Fruit fly (Drosophila melanogaster) whole organism, embryonic: ENCODE results near the gene meigo.
A peak's percentile ranks its signal among the peaks of the same experiment; 100 is the strongest.

Experiments used
- Ada2b ChIP-seq: fragments of 200-800 bp; sonication (Bioruptor generic); IDR thresholded peaks from 2 replicates; pipeline ENCODE4 v1.3.6; 2022; ENCODE audit warnings: missing biosample characterization, missing genetic modification characterization
- Atf-2 ChIP-seq: fragments of 200-800 bp; sonication (Bioruptor generic); optimal IDR thresholded peaks from 2 replicates; lab custom pipeline; 2016; ENCODE audit warnings: missing biosample characterization, missing genetic modification characterization
- B-H2 ChIP-seq: fragments of 200-800 bp; sonication (Bioruptor generic); optimal IDR thresholded peaks from 2 replicates; lab custom pipeline; 2018; ENCODE audit warnings: missing biosample characterization, mild to moderate bottlenecking, missing genetic modification characterization
- C15 ChIP-seq: fragments of 200-800 bp; sonication (Bioruptor generic); IDR thresholded peaks from 3 replicates; pipeline ENCODE4 v1.3.6; 2022; ENCODE audit warnings: missing biosample characterization, missing genetic modification characterization
- CG10654 ChIP-seq: fragments of 200-800 bp; sonication (Bioruptor generic); optimal IDR thresholded peaks from 2 replicates; lab custom pipeline; 2016; ENCODE audit warnings: missing biosample characterization, missing genetic modification characterization
- CG12236 ChIP-seq: fragments of 200-800 bp; sonication (Bioruptor generic); optimal IDR thresholded peaks from 2 replicates; lab custom pipeline; 2016; ENCODE audit warnings: missing biosample characterization, missing genetic modification characterization
- CG13123 ChIP-seq: fragments of 200-800 bp; sonication (Bioruptor generic); optimal IDR thresholded peaks from 2 replicates; lab custom pipeline; 2016; ENCODE audit warnings: missing biosample characterization, missing genetic modification characterization
- CG13894 ChIP-seq: fragments of 200-800 bp; sonication (Bioruptor generic); optimal IDR thresholded peaks from 3 replicates; lab custom pipeline; 2018; ENCODE audit warnings: missing biosample characterization, mild to moderate bottlenecking, missing genetic modification characterization, moderate library complexity
- CG14050 ChIP-seq: fragments of 200-800 bp; sonication (Bioruptor generic); IDR thresholded peaks from 3 replicates; pipeline ENCODE4 v1.3.6; 2022; ENCODE audit warnings: missing biosample characterization, missing genetic modification characterization
- CG1647 ChIP-seq: fragments of 200-800 bp; sonication (Bioruptor generic); optimal IDR thresholded peaks from 3 replicates; lab custom pipeline; 2016; ENCODE audit warnings: missing biosample characterization, missing genetic modification characterization
- CG2202 ChIP-seq: fragments of 200-800 bp; sonication (Bioruptor generic); optimal IDR thresholded peaks from 2 replicates; lab custom pipeline; 2018; ENCODE audit warnings: missing biosample characterization, mild to moderate bottlenecking, missing genetic modification characterization
- CG31224 ChIP-seq: fragments of 200-800 bp; sonication (Bioruptor generic); IDR thresholded peaks from 2 replicates; pipeline ENCODE4 v1.3.6; 2022; ENCODE audit warnings: missing biosample characterization, missing genetic modification characterization
- CG4730 ChIP-seq: fragments of 200-800 bp; sonication (Bioruptor generic); IDR thresholded peaks from 2 replicates; pipeline ENCODE4 v1.3.6; 2022; ENCODE audit warnings: missing biosample characterization, missing genetic modification characterization
- CG4854 ChIP-seq: fragments of 200-800 bp; sonication (Bioruptor generic); optimal IDR thresholded peaks from 2 replicates; lab custom pipeline; 2016; ENCODE audit warnings: missing biosample characterization, missing genetic modification characterization, inconsistent platforms
- CG6765 ChIP-seq: fragments of 200-800 bp; sonication (Bioruptor generic); optimal IDR thresholded peaks from 3 replicates; lab custom pipeline; 2017; ENCODE audit warnings: missing biosample characterization, mild to moderate bottlenecking, missing genetic modification characterization
- CG8290 ChIP-seq, 3 experiments: fragments of 200-800 bp; sonication (Bioruptor generic); optimal IDR thresholded peaks; 2 replicates each; lab custom pipeline; 2016 to 2019; ENCODE audit warnings: missing biosample characterization in 3 of 3, missing genetic modification characterization in 3 of 3, mild to moderate bottlenecking in 2 of 3, moderate library complexity in 1 of 3
- CG9932 ChIP-seq: fragments of 200-800 bp; sonication (Bioruptor generic); IDR thresholded peaks from 2 replicates; pipeline ENCODE4 v1.3.6; 2022; ENCODE audit warnings: missing biosample characterization, missing genetic modification characterization
- CTCF ChIP-seq: fragments of 200-800 bp; sonication (Bioruptor generic); optimal IDR thresholded peaks from 2 replicates; lab custom pipeline; 2017; ENCODE audit warnings: missing biosample characterization, mild to moderate bottlenecking, missing genetic modification characterization, moderate library complexity
- D ChIP-seq, 2 experiments: fragments of 200-800 bp in 1 of 2; fragments of >200 bp in 1 of 2; sonication (Bioruptor generic) in 1 of 2; optimal IDR thresholded peaks; 2 replicates in 1 of 2; 3 replicates in 1 of 2; lab custom pipeline; 2017; ENCODE audit warnings: mild to moderate bottlenecking in 1 of 2, missing biosample characterization in 1 of 2, missing genetic modification characterization in 1 of 2, missing genetic modification reagents in 1 of 2
- D19B ChIP-seq: fragments of 200-800 bp; sonication (Bioruptor generic); optimal IDR thresholded peaks from 2 replicates; lab custom pipeline; 2017; ENCODE audit warnings: missing biosample characterization, mild to moderate bottlenecking, missing genetic modification characterization
- Dad ChIP-seq: fragments of 200-800 bp; sonication (Bioruptor generic); optimal IDR thresholded peaks from 3 replicates; lab custom pipeline; 2016; ENCODE audit warnings: missing biosample characterization, missing genetic modification characterization
- Dfd ChIP-seq, 2 experiments: fragments of >200 bp; optimal IDR thresholded peaks; 2 replicates each; lab custom pipeline; 2017; ENCODE audit warnings: missing biosample characterization in 2 of 2, missing genetic modification characterization in 2 of 2
- Dip2 ChIP-seq: fragments of 200-800 bp; sonication (Bioruptor generic); IDR thresholded peaks from 2 replicates; pipeline ENCODE4 v1.3.6; 2022; ENCODE audit warnings: missing biosample characterization, missing genetic modification characterization
- H15 ChIP-seq: fragments of 200-800 bp; sonication (Bioruptor generic); IDR thresholded peaks from 3 replicates; pipeline ENCODE4 v1.3.6; 2022; ENCODE audit warnings: missing biosample characterization, missing genetic modification characterization
- Hey ChIP-seq: fragments of 200-800 bp; sonication (Bioruptor generic); optimal IDR thresholded peaks from 3 replicates; lab custom pipeline; 2018; ENCODE audit warnings: missing biosample characterization, mild to moderate bottlenecking, missing genetic modification characterization
- Hmx ChIP-seq: fragments of 200-800 bp; sonication (Bioruptor generic); optimal IDR thresholded peaks from 2 replicates; lab custom pipeline; 2016; ENCODE audit warnings: missing biosample characterization, missing genetic modification characterization
- Opbp ChIP-seq: fragments of 200-800 bp; sonication (Bioruptor generic); IDR thresholded peaks from 3 replicates; pipeline ENCODE4 v1.3.6; 2022; ENCODE audit warnings: missing biosample characterization, missing genetic modification characterization; ENCODE audit not compliant: partially characterized antibody
- PHDP ChIP-seq: fragments of 200-800 bp; sonication (Bioruptor generic); optimal IDR thresholded peaks from 3 replicates; lab custom pipeline; 2018; ENCODE audit warnings: missing biosample characterization, mild to moderate bottlenecking, missing genetic modification characterization, moderate library complexity
- Rfx ChIP-seq: fragments of 200-800 bp; sonication (Bioruptor generic); IDR thresholded peaks from 2 replicates; pipeline ENCODE4 v1.3.6; 2022; ENCODE audit warnings: missing biosample characterization, missing genetic modification characterization
- Ssrp ChIP-seq: fragments of 200-800 bp; sonication (Bioruptor generic); optimal IDR thresholded peaks from 2 replicates; lab custom pipeline; 2018; ENCODE audit warnings: missing biosample characterization, mild to moderate bottlenecking, missing genetic modification characterization, moderate library complexity
- ac ChIP-seq: fragments of 200-800 bp; sonication (Bioruptor generic); optimal IDR thresholded peaks from 3 replicates; lab custom pipeline; 2017; ENCODE audit warnings: missing biosample characterization, mild to moderate bottlenecking, missing genetic modification characterization
- al ChIP-seq: fragments of 200-800 bp; sonication (Bioruptor generic); IDR thresholded peaks from 2 replicates; pipeline ENCODE4 v1.3.6; 2022; ENCODE audit warnings: missing biosample characterization, missing genetic modification characterization
- ap ChIP-seq: fragments of 200-800 bp; sonication (Bioruptor generic); IDR thresholded peaks from 2 replicates; pipeline ENCODE4 v1.3.6; 2022; ENCODE audit warnings: missing biosample characterization, missing genetic modification characterization
- ato ChIP-seq: fragments of 200-800 bp; sonication (Bioruptor generic); IDR thresholded peaks from 2 replicates; pipeline ENCODE4 v1.3.6; 2022; ENCODE audit warnings: missing biosample characterization, missing genetic modification characterization; ENCODE audit not compliant: partially characterized antibody
- cg ChIP-seq: fragments of 200-800 bp; sonication (Bioruptor generic); optimal IDR thresholded peaks from 3 replicates; lab custom pipeline; 2019; ENCODE audit warnings: missing biosample characterization, mild to moderate bottlenecking, missing genetic modification characterization, moderate library complexity
- corto ChIP-seq: fragments of 200-800 bp; sonication (Bioruptor generic); optimal IDR thresholded peaks from 2 replicates; lab custom pipeline; 2016; ENCODE audit warnings: missing biosample characterization, mild to moderate bottlenecking, missing genetic modification characterization, moderate library complexity
- crp ChIP-seq, 2 experiments: fragments of 200-800 bp; sonication (Bioruptor generic); optimal IDR thresholded peaks; 2 replicates in 1 of 2; 3 replicates in 1 of 2; lab custom pipeline; 2017; ENCODE audit warnings: missing biosample characterization in 2 of 2, missing genetic modification characterization in 2 of 2, mild to moderate bottlenecking in 1 of 2, moderate library complexity in 1 of 2
- ems ChIP-seq: fragments of 200-800 bp; sonication (Bioruptor generic); optimal IDR thresholded peaks from 3 replicates; lab custom pipeline; 2016; ENCODE audit warnings: missing biosample characterization, missing genetic modification characterization
- ewg ChIP-seq: fragments of 200-800 bp; sonication (Bioruptor generic); optimal IDR thresholded peaks from 3 replicates; lab custom pipeline; 2017; ENCODE audit warnings: mild to moderate bottlenecking, missing biosample characterization, missing genetic modification reagents, missing genetic modification characterization
- fru ChIP-seq: fragments of >200 bp; optimal IDR thresholded peaks from 2 replicates; lab custom pipeline; 2017
- fu2 ChIP-seq: fragments of 200-800 bp; sonication (Bioruptor generic); optimal IDR thresholded peaks from 2 replicates; lab custom pipeline; 2016; ENCODE audit warnings: missing biosample characterization, missing genetic modification characterization
- gcm ChIP-seq: fragments of 200-800 bp; sonication (Bioruptor generic); optimal IDR thresholded peaks from 2 replicates; lab custom pipeline; 2019; ENCODE audit warnings: missing biosample characterization, mild to moderate bottlenecking, missing genetic modification characterization, moderate library complexity
- jing ChIP-seq: fragments of 200-800 bp; sonication (Bioruptor generic); optimal IDR thresholded peaks from 2 replicates; lab custom pipeline; 2018; ENCODE audit warnings: missing biosample characterization, mild to moderate bottlenecking, missing genetic modification characterization
- ken ChIP-seq: fragments of 200-800 bp; sonication (Bioruptor generic); IDR thresholded peaks from 3 replicates; pipeline ENCODE4 v1.3.6; 2022; ENCODE audit warnings: missing biosample characterization, missing genetic modification characterization
- lola ChIP-seq, 3 experiments: fragments of >200 bp in 2 of 3; fragments of 200-800 bp in 1 of 3; sonication (Bioruptor generic) in 1 of 3; optimal IDR thresholded peaks; 2 replicates each; lab custom pipeline; 2017 to 2019; ENCODE audit warnings: missing biosample characterization in 3 of 3, missing genetic modification characterization in 3 of 3, mild to moderate bottlenecking in 1 of 3, moderate library complexity in 1 of 3
- mam ChIP-seq: fragments of 200-800 bp; sonication (Bioruptor generic); optimal IDR thresholded peaks from 3 replicates; lab custom pipeline; 2016; ENCODE audit warnings: missing biosample characterization, missing genetic modification characterization
- mirr ChIP-seq: fragments of 200-800 bp; sonication (Bioruptor generic); optimal IDR thresholded peaks from 3 replicates; lab custom pipeline; 2018; ENCODE audit warnings: missing biosample characterization, mild to moderate bottlenecking, missing genetic modification characterization
- salm ChIP-seq: fragments of 200-800 bp; sonication (Bioruptor generic); optimal IDR thresholded peaks from 2 replicates; lab custom pipeline; 2018; ENCODE audit warnings: missing biosample characterization, mild to moderate bottlenecking, missing genetic modification characterization
- sens-2 ChIP-seq: fragments of 200-800 bp; sonication (Bioruptor generic); IDR thresholded peaks from 2 replicates; pipeline ENCODE4 v1.3.6; 2022; ENCODE audit warnings: missing biosample characterization, missing genetic modification characterization
- sr ChIP-seq: fragments of 200-800 bp; sonication (Bioruptor generic); IDR thresholded peaks from 3 replicates; pipeline ENCODE4 v1.3.6; 2022; ENCODE audit warnings: missing biosample characterization, missing genetic modification characterization
- vfl ChIP-seq: fragments of 200-800 bp; sonication (Bioruptor generic); optimal IDR thresholded peaks from 2 replicates; lab custom pipeline; 2016; ENCODE audit warnings: missing biosample characterization, missing genetic modification characterization
- yki ChIP-seq: fragments of >200 bp; optimal IDR thresholded peaks from 3 replicates; lab custom pipeline; 2018
- zfh2 ChIP-seq: fragments of 200-800 bp; sonication (Bioruptor generic); optimal IDR thresholded peaks from 2 replicates; lab custom pipeline; 2016; ENCODE audit warnings: missing biosample characterization, missing genetic modification characterization

The meigo gene

DNA sequence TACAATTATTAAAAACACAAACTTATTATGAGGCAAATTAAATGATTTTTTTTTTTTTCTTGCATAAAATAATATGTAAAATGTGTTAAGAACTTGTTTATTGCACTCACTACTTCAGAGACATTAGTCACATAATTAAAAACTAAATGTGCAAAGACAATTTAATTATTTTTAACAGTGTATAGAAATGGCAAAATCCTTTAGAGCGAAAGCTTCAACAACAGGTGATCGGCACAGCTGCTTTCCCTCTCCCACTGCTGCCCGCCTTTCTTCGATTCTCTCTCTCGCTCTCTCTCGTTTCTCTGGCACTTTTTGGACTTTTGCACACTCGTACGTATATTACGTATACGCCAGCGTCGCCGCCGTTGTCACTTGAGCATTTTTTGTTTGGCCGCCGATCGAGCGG is 42.3 kb downstream of the meigo start (continued):
- no peak for TF ChIP-seq fu2 (GFP tag; lab: Kevin White, UChicago)
- TF ChIP-seq CG31224 = no peak
- no peak for TF ChIP-seq D19B
- no peak for TF ChIP-seq CG14050 (GFP tag; lab: Robert Waterston, UW)
- TF ChIP-seq zfh2 = no peak
- TF ChIP-seq CG13123 (GFP tag; lab: Kevin White, UChicago) = no peak
- no peak for TF ChIP-seq D (optimal IDR thresholded peaks at IDR 0.05; lab: Kevin White, UChicago)
- no peak for TF ChIP-seq D (GFP tag; optimal IDR thresholded peaks at IDR 0.05; lab: Kevin White, UChicago)
- TF ChIP-seq vfl (GFP tag; lab: Kevin White, UChicago) = no peak
- no peak for TF ChIP-seq sens-2
- TF ChIP-seq C15 (GFP tag; lab: Robert Waterston, UW) = no peak
- TF ChIP-seq Dip2 (GFP tag; lab: Robert Waterston, UW) = no peak
- no peak for TF ChIP-seq H15 (GFP tag; lab: Robert Waterston, UW)
- TF ChIP-seq CTCF (GFP tag; lab: Kevin White, UChicago) = no peak
- TF ChIP-seq CG9932 (GFP tag; lab: Robert Waterston, UW) = 0 out of 2 replicates have a peak, but pooled peaks have one; percentile 10
- TF ChIP-seq yki (lab: Kevin White, UChicago) = no peak
- TF ChIP-seq sr (GFP tag; lab: Robert Waterston, UW) = no peak
- peak; percentile 8 for TF ChIP-seq CG6765 (GFP tag; lab: Kevin White, UChicago)
- peak in 1 of 2 experiments; percentile 22 for TF ChIP-seq crp (GFP tag; optimal IDR thresholded peaks at IDR 0.05; lab: Kevin White, UChicago)
- no peak for TF ChIP-seq mam
- TF ChIP-seq CG2202 = no peak
- TF ChIP-seq Rfx = peak; percentile 28
- TF ChIP-seq corto (GFP tag; lab: Kevin White, UChicago) = no peak
- TF ChIP-seq Ssrp (tag; lab: Kevin White, UChicago) = no peak
- TF ChIP-seq salm = no peak
- TF ChIP-seq CG8290 (GFP tag; optimal IDR thresholded peaks at IDR 0.05; lab: Kevin White, UChicago) = no peak
- no peak for TF ChIP-seq CG8290 (tag; optimal IDR thresholded peaks at IDR 0.05; lab: Kevin White, UChicago)
- TF ChIP-seq cg (GFP tag; lab: Kevin White, UChicago) = no peak
- TF ChIP-seq CG13894 (tag; lab: Kevin White, UChicago) = no peak
- TF ChIP-seq Hmx = no peak
- TF ChIP-seq Atf-2 (GFP tag; lab: Kevin White, UChicago) = no peak
- TF ChIP-seq gcm (GFP tag; lab: Kevin White, UChicago) = no peak
- TF ChIP-seq CG1647 (GFP tag; lab: Kevin White, UChicago) = no peak
- TF ChIP-seq ems = no peak
- no peak for TF ChIP-seq Hey
- no peak for TF ChIP-seq jing (GFP tag; lab: Kevin White, UChicago)
- TF ChIP-seq Dfd (GFP tag; optimal IDR thresholded peaks at IDR 0.05; lab: Kevin White, UChicago) = no peak
- TF ChIP-seq ato = no peak
- TF ChIP-seq ap (GFP tag; lab: Robert Waterston, UW) = no peak
- no peak for TF ChIP-seq al (GFP tag; lab: Robert Waterston, UW)
- no peak for TF ChIP-seq CG12236 (GFP tag; lab: Kevin White, UChicago)
- TF ChIP-seq PHDP (tag; lab: Kevin White, UChicago) = no peak
- TF ChIP-seq Ada2b = no peak
- no peak for TF ChIP-seq fru (lab: Kevin White, UChicago)
- TF ChIP-seq B-H2 (GFP tag; lab: Kevin White, UChicago) = no peak
- no peak for TF ChIP-seq mirr
- no peak for TF ChIP-seq CG4854 (GFP tag; lab: Kevin White, UChicago)
- no peak for TF ChIP-seq Dad (GFP tag; lab: Kevin White, UChicago)
- TF ChIP-seq CG10654 (GFP tag; lab: Kevin White, UChicago) = no peak
- no peak for TF ChIP-seq ken (GFP tag; lab: Robert Waterston, UW)
- TF ChIP-seq lola (GFP tag; optimal IDR thresholded peaks at IDR 0.05; lab: Kevin White, UChicago) = no peak
- no peak for TF ChIP-seq ewg (GFP tag; lab: Kevin White, UChicago)
- no peak for TF ChIP-seq Opbp (GFP tag; lab: Robert Waterston, UW)
- TF ChIP-seq ac (GFP tag; lab: Kevin White, UChicago) = no peak
- TF ChIP-seq CG4730 (GFP tag; lab: Robert Waterston, UW) = 0 out of 2 replicates have a peak, but pooled peaks have one; percentile 7
